Worm (Caenorhabditis elegans) whole organism, L4 larva: ENCODE measurements around the gene Y2H9A.4.

Experiments
- fos-1 ChIP-seq: fragments of 150-350 bp; optimal IDR thresholded peaks from 2 replicates; lab custom pipeline; 2014; ENCODE audit warnings: missing biosample characterization, missing genetic modification characterization
- hlh-30 ChIP-seq: sonication (generic microtip); optimal IDR thresholded peaks from 2 replicates; lab custom pipeline; 2017; ENCODE audit warnings: antibody characterized with exemption, mild to moderate bottlenecking, missing genetic modification characterization, missing compliant biosample characterization; ENCODE audit not compliant: insufficient read depth
- nhr-76 ChIP-seq: fragments of 150-350 bp; optimal IDR thresholded peaks from 2 replicates; lab custom pipeline; 2014; ENCODE audit warnings: missing biosample characterization, missing genetic modification characterization
- set-16 ChIP-seq: fragments of 200-800 bp; sonication (Bioruptor generic); IDR thresholded peaks from 2 replicates; pipeline ENCODE4 v1.3.6; 2022; ENCODE audit warnings: missing genetic modification reagents, missing genetic modification characterization, missing compliant biosample characterization

- TF ChIP-seq nhr-76 (tag; lab: Kevin White, UChicago) (no peak), hlh-30 (tag; lab: Kevin White, UChicago) (no peak), set-16 (no peak), fos-1 (tag; lab: Kevin White, UChicago) (no peak)
Measured at ce11 chrV:13421697-13422096, 24.0 kb upstream of the Y2H9A.4 start.
